Worm (Caenorhabditis elegans) whole organism, L4 larva: Measurements from ENCODE around the gene srh-45.

Source experiments
- R02D3.7 ChIP-seq: fragments of 150-350 bp; sonication (generic microtip); optimal IDR thresholded peaks from 3 replicates; lab custom pipeline; 2014; ENCODE audit warnings: missing biosample characterization, missing genetic modification characterization
- ZK546.5 ChIP-seq, 2 experiments: sonication (generic microtip); optimal IDR thresholded peaks; 2 replicates each; lab custom pipeline; 2017; ENCODE audit warnings: missing biosample characterization in 2 of 2, missing genetic modification characterization in 2 of 2
- ceh-62 ChIP-seq: sonication (generic microtip); optimal IDR thresholded peaks from 2 replicates; lab custom pipeline; 2017; ENCODE audit warnings: missing biosample characterization, missing genetic modification characterization
- dmd-8 ChIP-seq: fragments of 200-800 bp; sonication (Bioruptor generic); IDR thresholded peaks from 2 replicates; pipeline ENCODE4 v1.3.6; 2022; ENCODE audit warnings: missing genetic modification characterization, missing compliant biosample characterization
- hlh-30 ChIP-seq: sonication (generic microtip); optimal IDR thresholded peaks from 2 replicates; lab custom pipeline; 2017; ENCODE audit warnings: antibody characterized with exemption, mild to moderate bottlenecking, missing genetic modification characterization, missing compliant biosample characterization; ENCODE audit not compliant: insufficient read depth
- lin-13 ChIP-seq: fragments of 150-350 bp; optimal IDR thresholded peaks from 2 replicates; lab custom pipeline; 2014; ENCODE audit warnings: missing biosample characterization, missing genetic modification reagents, missing genetic modification characterization
- lin-29 ChIP-seq: fragments of 200-800 bp; sonication (Bioruptor generic); IDR thresholded peaks from 2 replicates; pipeline ENCODE4 v1.3.6; 2022; ENCODE audit warnings: missing genetic modification reagents, missing genetic modification characterization, missing compliant biosample characterization
- nhr-11 ChIP-seq: fragments of 150-350 bp; optimal IDR thresholded peaks from 2 replicates; lab custom pipeline; 2014; ENCODE audit warnings: missing biosample characterization, missing genetic modification characterization
- nhr-111 ChIP-seq: fragments of 200-800 bp; sonication (Bioruptor generic); optimal IDR thresholded peaks from 2 replicates; lab custom pipeline; 2018; ENCODE audit warnings: mild to moderate bottlenecking, missing genetic modification characterization, missing compliant biosample characterization
- nhr-237 ChIP-seq: sonication (generic microtip); optimal IDR thresholded peaks from 2 replicates; lab custom pipeline; 2017; ENCODE audit warnings: missing biosample characterization, missing genetic modification characterization
- nhr-76 ChIP-seq: fragments of 150-350 bp; optimal IDR thresholded peaks from 2 replicates; lab custom pipeline; 2014; ENCODE audit warnings: missing biosample characterization, missing genetic modification characterization
- unc-62 ChIP-seq, 3 experiments: fragments of 150-350 bp in 1 of 3; sonication (generic microtip); optimal IDR thresholded peaks in 2 of 3; peaks in 1 of 3; 1 replicate in 1 of 3; 2 replicates in 2 of 3; lab custom pipeline; 2014 to 2017; ENCODE audit warnings: missing biosample characterization in 3 of 3, missing genetic modification characterization in 3 of 3, missing genetic modification reagents in 3 of 3, missing genotype in 1 of 3
- zfp-3 ChIP-seq: fragments of 200-800 bp; sonication (Bioruptor generic); conservative IDR thresholded peaks from 2 replicates; pipeline ENCODE4 v1.3.6; 2022; ENCODE audit warnings: missing genetic modification reagents, missing genetic modification characterization, missing compliant biosample characterization
- ztf-11 ChIP-seq: fragments of 150-350 bp; optimal IDR thresholded peaks from 2 replicates; lab custom pipeline; 2014; ENCODE audit warnings: missing biosample characterization, missing genetic modification characterization

- TF ChIP-seq nhr-237 (tag; lab: Kevin White, UChicago) (no peak), ZK546.5 (tag; optimal IDR thresholded peaks at IDR 0.05; lab: Kevin White, UChicago) (no peak), dmd-8 (GFP tag; lab: Robert Waterston, UW) (no peak), nhr-76 (tag; lab: Kevin White, UChicago) (no peak), R02D3.7 (tag; lab: Kevin White, UChicago) (no peak), ztf-11 (tag; lab: Kevin White, UChicago) (no peak), hlh-30 (tag; lab: Kevin White, UChicago) (no peak), nhr-111 (GFP tag; lab: Kevin White, UChicago) (no peak), zfp-3 (no peak), ceh-62 (no peak), unc-62 (GFP tag; optimal IDR thresholded peaks at IDR 0.05 in 1 of 2; lab: Kevin White, UChicago) (no peak), unc-62 (tag; optimal IDR thresholded peaks at IDR 0.05; lab: Kevin White, UChicago) (no peak), lin-13 (GFP tag; lab: Kevin White, UChicago) (no peak), lin-29 (GFP tag; lab: Robert Waterston, UW) (no peak), nhr-11 (tag; lab: Kevin White, UChicago) (no peak)
Measured at ce11 chrV:11290888-11291287, 13.9 kb downstream of the srh-45 start, which contains the start of gene C03E10.1.
